Worm (Caenorhabditis elegans) whole organism, L4/young adult: Measurements from ENCODE around the gene sahd-1.

Experiments
- W03F9.2 ChIP-seq: fragments of 150-350 bp; optimal IDR thresholded peaks from 2 replicates; lab custom pipeline; 2014; ENCODE audit warnings: missing biosample characterization, missing genetic modification characterization
- dao-5 ChIP-seq: sonication (generic microtip); optimal IDR thresholded peaks from 2 replicates; lab custom pipeline; 2016; ENCODE audit warnings: missing genotype, missing genetic modification characterization, moderate library complexity, missing compliant biosample characterization
- him-1 ChIP-seq: sonication (generic microtip); optimal IDR thresholded peaks from 2 replicates; lab custom pipeline; 2016; ENCODE audit warnings: missing genotype, missing genetic modification reagents, missing genetic modification characterization, missing compliant biosample characterization

sahd-1 gene

ce11 chrII:5517643-5518042 is 2.9 kb upstream of the sahd-1 start, which contains the start of gene ZK177.9:
Gene ZK177.9, minus strand, starts transcription at chrII:5517743.
- no peak for TF ChIP-seq W03F9.2 (tag; lab: Kevin White, UChicago)
- no peak for TF ChIP-seq him-1
- TF ChIP-seq dao-5 (tag; lab: Kevin White, UChicago): no peak

ce11 chrII:5515542-5515941 is 797 bp upstream of the sahd-1 start, which contains the start of gene ZK177.3:
Gene ZK177.3, plus strand, starts transcription at chrII:5515842.
- no peak for TF ChIP-seq dao-5 (tag; lab: Kevin White, UChicago)
- no peak for TF ChIP-seq W03F9.2 (tag; lab: Kevin White, UChicago)
- no peak for TF ChIP-seq him-1

ce11 chrII:5512473-5513097 is 2.2 kb downstream of the sahd-1 start:
- no peak for TF ChIP-seq him-1
- no peak for TF ChIP-seq dao-5 (tag; lab: Kevin White, UChicago)
- TF ChIP-seq W03F9.2 (tag; lab: Kevin White, UChicago): no peak

ce11 chrII:5511417-5512353 is 3.1 kb downstream of the sahd-1 start:
- TF ChIP-seq him-1: no peak
- no peak for TF ChIP-seq dao-5 (tag; lab: Kevin White, UChicago)
- TF ChIP-seq W03F9.2 (tag; lab: Kevin White, UChicago): no peak

ce11 chrII:5505820-5506287 is 8.9 kb downstream of the sahd-1 start, which contains the start of gene npp-24:
Gene npp-24, plus strand, starts transcription at chrII:5505870.
- TF ChIP-seq dao-5 (tag; lab: Kevin White, UChicago): no peak
- no peak for TF ChIP-seq him-1
- TF ChIP-seq W03F9.2 (tag; lab: Kevin White, UChicago): no peak

- TF ChIP-seq W03F9.2 (tag; lab: Kevin White, UChicago) (no peak), him-1 (no peak), dao-5 (tag; lab: Kevin White, UChicago) (no peak)
These were observed 11.0 kb downstream of the sahd-1 start, which contains the start of gene cyp-44A1 for ce11 chrII:5503760-5504159. Gene cyp-44A1, plus strand, starts transcription at chrII:5504044.

ce11 chrII:5500986-5501657 is 13.6 kb downstream of the sahd-1 start, which contains the start of gene F12A10.8:
Gene F12A10.8, minus strand, starts transcription at chrII:5501064.
- TF ChIP-seq W03F9.2 (tag; lab: Kevin White, UChicago): no peak
- TF ChIP-seq him-1: no peak
- TF ChIP-seq dao-5 (tag; lab: Kevin White, UChicago): no peak

ce11 chrII:5500470-5500869 is 14.3 kb downstream of the sahd-1 start, which contains the start of gene fzy-1:
Gene fzy-1, plus strand, starts transcription at chrII:5500770.
- TF ChIP-seq W03F9.2 (tag; lab: Kevin White, UChicago) (no peak), dao-5 (tag; lab: Kevin White, UChicago) (no peak), him-1 (no peak)

- TF ChIP-seq dao-5 (tag; lab: Kevin White, UChicago) (no peak), him-1 (no peak), W03F9.2 (tag; lab: Kevin White, UChicago) (no peak)
These were observed 16.5 kb downstream of the sahd-1 start, which contains the start of the genes suex-1 and F12A10.9 for ce11 chrII:5498156-5498739. Gene suex-1, minus strand, starts transcription at chrII:5498256. Gene F12A10.9, plus strand, starts transcription at chrII:5498689.

ce11 chrII:5497541-5497940 is 17.2 kb downstream of the sahd-1 start:
- TF ChIP-seq W03F9.2 (tag; lab: Kevin White, UChicago) (no peak), dao-5 (tag; lab: Kevin White, UChicago) (no peak), him-1 (no peak)

- TF ChIP-seq W03F9.2 (tag; lab: Kevin White, UChicago): no peak
- no peak for TF ChIP-seq dao-5 (tag; lab: Kevin White, UChicago)
- TF ChIP-seq him-1: no peak
These were observed 18.4 kb downstream of the sahd-1 start, which contains the start of gene F12A10.1 for ce11 chrII:5496375-5496774. Gene F12A10.1, plus strand, starts transcription at chrII:5496540.

ce11 chrII:5494405-5494804 is 20.3 kb downstream of the sahd-1 start, which contains the start of gene F12A10.6:
Gene F12A10.6, minus strand, starts transcription at chrII:5494505.
- TF ChIP-seq dao-5 (tag; lab: Kevin White, UChicago) (no peak), him-1 (no peak), W03F9.2 (tag; lab: Kevin White, UChicago) (no peak)
